Fruit fly (Drosophila melanogaster) whole organism, embryonic: Measurements from ENCODE around the gene CG8861.

Experiments used
- CG10462 ChIP-seq: fragments of 200-800 bp; sonication (Bioruptor generic); optimal IDR thresholded peaks from 2 replicates; lab custom pipeline; 2016; ENCODE audit warnings: missing biosample characterization, missing genetic modification characterization
- CG10543 ChIP-seq: fragments of 200-800 bp; sonication (Bioruptor generic); optimal IDR thresholded peaks from 3 replicates; lab custom pipeline; 2017; ENCODE audit warnings: missing biosample characterization, mild to moderate bottlenecking, missing genetic modification characterization, moderate library complexity
- CG11695 ChIP-seq: fragments of 200-800 bp; sonication (Bioruptor generic); IDR thresholded peaks from 3 replicates; pipeline ENCODE4 v1.3.6; 2022; ENCODE audit warnings: missing biosample characterization, missing genetic modification characterization
- CG12659 ChIP-seq: fragments of 200-800 bp; sonication (Bioruptor generic); optimal IDR thresholded peaks from 3 replicates; lab custom pipeline; 2017; ENCODE audit warnings: mild to moderate bottlenecking, missing biosample characterization, missing genetic modification reagents, missing genetic modification characterization
- CG14667 ChIP-seq: fragments of 200-800 bp; sonication (Bioruptor generic); IDR thresholded peaks from 2 replicates; pipeline ENCODE4 v1.3.6; 2022; ENCODE audit warnings: missing biosample characterization, missing genetic modification characterization
- CG15269 ChIP-seq: fragments of 200-800 bp; sonication (Bioruptor generic); optimal IDR thresholded peaks from 2 replicates; lab custom pipeline; 2018; ENCODE audit warnings: missing biosample characterization, mild to moderate bottlenecking, missing genetic modification characterization, moderate library complexity
- CG16779 ChIP-seq: fragments of 200-800 bp; sonication (Bioruptor generic); IDR thresholded peaks from 2 replicates; pipeline ENCODE4 v1.3.6; 2022; ENCODE audit warnings: missing biosample characterization, missing genetic modification characterization
- CG16813 ChIP-seq: fragments of 200-800 bp; sonication (Bioruptor generic); IDR thresholded peaks from 3 replicates; pipeline ENCODE4 v1.3.6; 2022; ENCODE audit warnings: missing biosample characterization, missing genetic modification characterization; ENCODE audit not compliant: partially characterized antibody
- CG17186 ChIP-seq: fragments of 200-800 bp; sonication (Bioruptor generic); optimal IDR thresholded peaks from 3 replicates; lab custom pipeline; 2017; ENCODE audit warnings: missing biosample characterization, missing genetic modification reagents, missing genetic modification characterization
- CG17829 ChIP-seq: fragments of 200-800 bp; optimal IDR thresholded peaks from 2 replicates; lab custom pipeline; 2019; ENCODE audit warnings: missing biosample characterization, mild to moderate bottlenecking, missing genetic modification characterization, moderate library complexity
- CG33557 ChIP-seq: fragments of 200-800 bp; sonication (Bioruptor generic); optimal IDR thresholded peaks from 2 replicates; lab custom pipeline; 2019; ENCODE audit warnings: missing biosample characterization, mild to moderate bottlenecking, missing genetic modification characterization, moderate library complexity
- CG3847 ChIP-seq: fragments of 200-800 bp; sonication (Bioruptor generic); IDR thresholded peaks from 2 replicates; pipeline ENCODE4 v1.3.6; 2022; ENCODE audit warnings: missing biosample characterization, missing genetic modification characterization
- CG7372 ChIP-seq: fragments of 200-800 bp; sonication (Bioruptor generic); IDR thresholded peaks from 2 replicates; pipeline ENCODE4 v1.3.6; 2022; ENCODE audit warnings: missing biosample characterization, missing genetic modification characterization
- CG7963 ChIP-seq: fragments of 200-800 bp; sonication (Bioruptor generic); IDR thresholded peaks from 3 replicates; pipeline ENCODE4 v1.3.6; 2022; ENCODE audit warnings: missing biosample characterization, missing genetic modification characterization; ENCODE audit not compliant: partially characterized antibody
- CG8290 ChIP-seq, 3 experiments: fragments of 200-800 bp; sonication (Bioruptor generic); optimal IDR thresholded peaks; 2 replicates each; lab custom pipeline; 2016 to 2019; ENCODE audit warnings: missing biosample characterization in 3 of 3, missing genetic modification characterization in 3 of 3, mild to moderate bottlenecking in 2 of 3, moderate library complexity in 1 of 3
- CG9797 ChIP-seq: fragments of 200-800 bp; sonication (Bioruptor generic); optimal IDR thresholded peaks from 3 replicates; lab custom pipeline; 2018; ENCODE audit warnings: missing biosample characterization, mild to moderate bottlenecking, missing genetic modification characterization
- CHES-1-like ChIP-seq: fragments of 200-800 bp; sonication (Bioruptor generic); optimal IDR thresholded peaks from 2 replicates; lab custom pipeline; 2016; ENCODE audit warnings: missing biosample characterization, missing genetic modification characterization
- Dll ChIP-seq: fragments of 200-800 bp; sonication (Bioruptor generic); IDR thresholded peaks from 4 replicates; pipeline ENCODE4 v1.3.6; 2022; ENCODE audit warnings: missing biosample characterization, missing genetic modification characterization; ENCODE audit not compliant: partially characterized antibody
- Dp ChIP-seq: fragments of 200-800 bp; sonication (Bioruptor generic); optimal IDR thresholded peaks from 2 replicates; lab custom pipeline; 2018; ENCODE audit warnings: missing biosample characterization, mild to moderate bottlenecking, missing genetic modification characterization, moderate library complexity
- E2f2 ChIP-seq: fragments of 200-800 bp; sonication (Bioruptor generic); IDR thresholded peaks from 2 replicates; pipeline ENCODE4 v1.3.6; 2022; ENCODE audit warnings: missing biosample characterization, missing genetic modification characterization
- Gsc ChIP-seq: fragments of 200-800 bp; sonication (Bioruptor generic); IDR thresholded peaks from 2 replicates; pipeline ENCODE4 v1.3.6; 2022; ENCODE audit warnings: missing biosample characterization, missing genetic modification characterization
- HLH54F ChIP-seq: fragments of 200-800 bp; sonication (Bioruptor generic); optimal IDR thresholded peaks from 3 replicates; lab custom pipeline; 2016; ENCODE audit warnings: missing biosample characterization, missing genetic modification characterization
- HLHmδ ChIP-seq: fragments of 200-800 bp; sonication (Bioruptor generic); optimal IDR thresholded peaks from 2 replicates; lab custom pipeline; 2018; ENCODE audit warnings: missing biosample characterization, mild to moderate bottlenecking, missing genetic modification characterization, moderate library complexity
- Hand ChIP-seq: fragments of 200-800 bp; sonication (Bioruptor generic); optimal IDR thresholded peaks from 2 replicates; lab custom pipeline; 2017; ENCODE audit warnings: mild to moderate bottlenecking, missing biosample characterization, missing genetic modification reagents, missing genetic modification characterization
- Lhr ChIP-seq: fragments of 200-800 bp; sonication (Bioruptor generic); optimal IDR thresholded peaks from 3 replicates; lab custom pipeline; 2017; ENCODE audit warnings: mild to moderate bottlenecking, missing biosample characterization, missing genetic modification reagents, missing genetic modification characterization
- Mad ChIP-seq: fragments of 200-800 bp; sonication (Bioruptor generic); optimal IDR thresholded peaks from 2 replicates; lab custom pipeline; 2016; ENCODE audit warnings: missing biosample characterization, missing genetic modification characterization
- Med ChIP-seq: fragments of 200-800 bp; sonication (Bioruptor generic); peaks from one replicate; lab custom pipeline; 2016; ENCODE audit warnings: missing biosample characterization, missing genetic modification characterization, mild to moderate bottlenecking, inconsistent platforms, moderate library complexity
- NfI ChIP-seq: fragments of 200-800 bp; sonication (Bioruptor generic); optimal IDR thresholded peaks from 3 replicates; lab custom pipeline; 2018; ENCODE audit warnings: missing biosample characterization, mild to moderate bottlenecking, missing genetic modification characterization, moderate library complexity
- Oaz ChIP-seq: fragments of 200-800 bp; sonication (Bioruptor generic); IDR thresholded peaks from 2 replicates; pipeline ENCODE4 v1.3.6; 2022; ENCODE audit warnings: missing biosample characterization, missing genetic modification characterization
- Spps ChIP-seq: fragments of 200-800 bp; sonication (Bioruptor generic); optimal IDR thresholded peaks from 2 replicates; lab custom pipeline; 2018; ENCODE audit warnings: missing biosample characterization, mild to moderate bottlenecking, missing genetic modification characterization
- Taf1 ChIP-seq: fragments of 200-800 bp; sonication (Bioruptor generic); IDR thresholded peaks from 2 replicates; pipeline ENCODE4 v1.3.6; 2022; ENCODE audit warnings: missing biosample characterization, missing genetic modification characterization
- ab ChIP-seq: fragments of 200-800 bp; sonication (Bioruptor generic); optimal IDR thresholded peaks from 2 replicates; lab custom pipeline; 2016; ENCODE audit warnings: missing biosample characterization, missing genetic modification characterization
- chinmo ChIP-seq: fragments of 200-800 bp; sonication (Bioruptor generic); IDR thresholded peaks from 4 replicates; pipeline ENCODE4 v1.3.6; 2022; ENCODE audit warnings: missing biosample characterization, missing genetic modification characterization; ENCODE audit not compliant: partially characterized antibody
- chn ChIP-seq: fragments of 200-800 bp; sonication (Bioruptor generic); optimal IDR thresholded peaks from 2 replicates; lab custom pipeline; 2016; ENCODE audit warnings: missing biosample characterization, missing genetic modification characterization
- da ChIP-seq: fragments of 200-800 bp; sonication (Bioruptor generic); optimal IDR thresholded peaks from 2 replicates; lab custom pipeline; 2016; ENCODE audit warnings: missing biosample characterization, missing genetic modification characterization
- disco-r ChIP-seq: fragments of 200-800 bp; sonication (Bioruptor generic); optimal IDR thresholded peaks from 2 replicates; lab custom pipeline; 2016; ENCODE audit warnings: missing biosample characterization, missing genetic modification characterization
- exex ChIP-seq: fragments of 200-800 bp; sonication (Bioruptor generic); optimal IDR thresholded peaks from 4 replicates; lab custom pipeline; 2018; ENCODE audit warnings: missing biosample characterization, mild to moderate bottlenecking, missing genetic modification characterization, moderate library complexity
- ham ChIP-seq: fragments of 200-800 bp; sonication (Bioruptor generic); IDR thresholded peaks from 2 replicates; pipeline ENCODE4 v1.3.6; 2022; ENCODE audit warnings: missing biosample characterization, missing genetic modification characterization
- hb ChIP-seq: fragments of 200-800 bp; sonication (Bioruptor generic); IDR thresholded peaks from 3 replicates; pipeline ENCODE4 v1.3.6; 2022; ENCODE audit warnings: missing biosample characterization, missing genetic modification characterization; ENCODE audit not compliant: partially characterized antibody
- lola ChIP-seq, 3 experiments: fragments of >200 bp in 2 of 3; fragments of 200-800 bp in 1 of 3; sonication (Bioruptor generic) in 1 of 3; optimal IDR thresholded peaks; 2 replicates each; lab custom pipeline; 2017 to 2019; ENCODE audit warnings: missing biosample characterization in 3 of 3, missing genetic modification characterization in 3 of 3, mild to moderate bottlenecking in 1 of 3, moderate library complexity in 1 of 3
- mam ChIP-seq: fragments of 200-800 bp; sonication (Bioruptor generic); optimal IDR thresholded peaks from 3 replicates; lab custom pipeline; 2016; ENCODE audit warnings: missing biosample characterization, missing genetic modification characterization
- nau ChIP-seq: fragments of 200-800 bp; sonication (Bioruptor generic); optimal IDR thresholded peaks from 3 replicates; lab custom pipeline; 2017; ENCODE audit warnings: missing biosample characterization, mild to moderate bottlenecking, missing genetic modification characterization, missing genetic modification reagents
- pb ChIP-seq: fragments of 200-800 bp; sonication (Bioruptor generic); optimal IDR thresholded peaks from 3 replicates; lab custom pipeline; 2016; ENCODE audit warnings: missing biosample characterization, missing genetic modification characterization
- ro ChIP-seq: fragments of 200-800 bp; sonication (Bioruptor generic); IDR thresholded peaks from 2 replicates; pipeline ENCODE4 v1.3.6; 2022; ENCODE audit warnings: missing biosample characterization, missing genetic modification characterization
- sr ChIP-seq: fragments of 200-800 bp; sonication (Bioruptor generic); IDR thresholded peaks from 3 replicates; pipeline ENCODE4 v1.3.6; 2022; ENCODE audit warnings: missing biosample characterization, missing genetic modification characterization
- stwl ChIP-seq: fragments of 200-800 bp; sonication (Bioruptor generic); optimal IDR thresholded peaks from 3 replicates; lab custom pipeline; 2018; ENCODE audit warnings: missing biosample characterization, mild to moderate bottlenecking, missing genetic modification characterization, moderate library complexity
- tx ChIP-seq: fragments of 200-800 bp; sonication (Bioruptor generic); optimal IDR thresholded peaks from 2 replicates; lab custom pipeline; 2016; ENCODE audit warnings: missing biosample characterization, missing genetic modification characterization
- unc-4 ChIP-seq: fragments of 200-800 bp; sonication (Bioruptor generic); IDR thresholded peaks from 2 replicates; pipeline ENCODE4 v1.3.6; 2022; ENCODE audit warnings: missing biosample characterization, missing genetic modification characterization; ENCODE audit not compliant: partially characterized antibody
- vnd ChIP-seq: fragments of 200-800 bp; sonication (Bioruptor generic); IDR thresholded peaks from 3 replicates; pipeline ENCODE4 v1.3.6; 2022; ENCODE audit warnings: missing biosample characterization, missing genetic modification characterization; ENCODE audit not compliant: partially characterized antibody
- vvl ChIP-seq: fragments of 200-800 bp; sonication (Bioruptor generic); IDR thresholded peaks from 2 replicates; pipeline ENCODE4 v1.3.6; 2022; ENCODE audit warnings: missing biosample characterization, missing genetic modification characterization

CG8861 gene

dm6 chr3R:9266765-9267164 lies 61.5 kb downstream of the CG8861 start, which contains the start of the genes TrpRS and Vps16A (continued):
- TF ChIP-seq CG14667 (no peak), CG16813 (GFP tag; lab: Robert Waterston, UW) (peak; percentile 98), CG10462 (GFP tag; lab: Kevin White, UChicago) (no peak), vvl (GFP tag; lab: Robert Waterston, UW) (peak; percentile 46; the same call in 1 of the 2 replicates), Lhr (GFP tag; lab: Kevin White, UChicago) (peak; percentile 4), CG12659 (GFP tag; lab: Kevin White, UChicago) (peak; percentile 77), CG10543 (GFP tag; lab: Kevin White, UChicago) (no peak), Dll (GFP tag; lab: Robert Waterston, UW) (peak; percentile 96), lola (GFP tag; optimal IDR thresholded peaks at IDR 0.05; lab: Kevin White, UChicago) (no peak), sr (GFP tag; lab: Robert Waterston, UW) (no peak), disco-r (GFP tag; lab: Kevin White, UChicago) (no peak), NfI (GFP tag; lab: Kevin White, UChicago) (peak; percentile 36), ab (GFP tag; lab: Kevin White, UChicago) (no peak), CG16779 (GFP tag; lab: Robert Waterston, UW) (no peak), exex (tag; lab: Kevin White, UChicago) (peak; percentile 78), ham (no peak), Mad (GFP tag; lab: Kevin White, UChicago) (no peak), Gsc (no peak), CG11695 (GFP tag; lab: Robert Waterston, UW) (no peak), pb (GFP tag; lab: Kevin White, UChicago) (no peak), Taf1 (GFP tag; lab: Robert Waterston, UW) (no peak), CG17829 (tag; lab: Kevin White, UChicago) (peak; percentile 63), CG9797 (GFP tag; lab: Kevin White, UChicago) (peak; percentile 5), E2f2 (GFP tag; lab: Robert Waterston, UW) (peak; percentile 65), tx (GFP tag; lab: Kevin White, UChicago) (no peak), da (no peak), CG8290 (GFP tag; optimal IDR thresholded peaks at IDR 0.05; lab: Kevin White, UChicago) (peak; percentile 39), CG8290 (tag; optimal IDR thresholded peaks at IDR 0.05; lab: Kevin White, UChicago) (no peak), chinmo (GFP tag; lab: Robert Waterston, UW) (peak; percentile 100), Hand (GFP tag; lab: Kevin White, UChicago) (no peak), hb (GFP tag; lab: Robert Waterston, UW) (peak; percentile 97), CG33557 (GFP tag; lab: Kevin White, UChicago) (peak; percentile 22), Dp (GFP tag; lab: Kevin White, UChicago) (peak; percentile 61), Med (GFP tag; lab: Kevin White, UChicago) (no peak), mam (GFP tag; lab: Kevin White, UChicago) (no peak), HLHmδ (GFP tag; lab: Kevin White, UChicago) (no peak), Oaz (GFP tag; lab: Robert Waterston, UW) (no peak), CG15269 (tag; lab: Kevin White, UChicago) (no peak), CG7372 (GFP tag; lab: Robert Waterston, UW) (no peak), CHES-1-like (GFP tag; lab: Kevin White, UChicago) (peak; percentile 53), CG17186 (GFP tag; lab: Kevin White, UChicago) (peak; percentile 69), vnd (GFP tag; lab: Robert Waterston, UW) (peak; percentile 98), ro (no peak), chn (peak; percentile 30), unc-4 (GFP tag; lab: Robert Waterston, UW) (peak; percentile 98), HLH54F (GFP tag; lab: Kevin White, UChicago) (no peak), nau (GFP tag; lab: Kevin White, UChicago) (no peak), CG3847 (peak; percentile 57), stwl (tag; lab: Kevin White, UChicago) (peak; percentile 96), Spps (tag; lab: Kevin White, UChicago) (no peak), CG7963 (GFP tag; lab: Robert Waterston, UW) (peak; percentile 98)
